Worm (Caenorhabditis elegans) whole organism, L1 larva: Measurements from ENCODE around the gene ilys-1.

Experiments
- ces-1 ChIP-seq: fragments of 150-350 bp; optimal IDR thresholded peaks from 2 replicates; lab custom pipeline; 2014; ENCODE audit warnings: missing biosample characterization, missing genetic modification reagents, missing genetic modification characterization
- elt-2 ChIP-seq: sonication (generic microtip); optimal IDR thresholded peaks from 2 replicates; lab custom pipeline; 2016; ENCODE audit warnings: missing genetic modification characterization, mild to moderate bottlenecking, inconsistent platforms, missing compliant biosample characterization, missing genetic modification reagents
- hlh-17 ChIP-seq: fragments of 200-800 bp; sonication (Bioruptor generic); optimal IDR thresholded peaks from 2 replicates; lab custom pipeline; 2018; ENCODE audit warnings: missing genetic modification characterization, mild to moderate bottlenecking, missing compliant biosample characterization, moderate library complexity, borderline replicate concordance
- lin-15B ChIP-seq: fragments of 150-350 bp; sonication (generic microtip); optimal IDR thresholded peaks from 3 replicates; lab custom pipeline; 2014; ENCODE audit warnings: missing biosample characterization, missing genetic modification characterization
- mdl-1 ChIP-seq, 2 experiments: fragments of 150-350 bp; optimal IDR thresholded peaks; 2 replicates each; lab custom pipeline; 2014 to 2017; ENCODE audit warnings: missing biosample characterization in 2 of 2, missing genetic modification characterization in 2 of 2, inconsistent platforms in 1 of 2
- nhr-12 ChIP-seq: sonication (generic microtip); optimal IDR thresholded peaks from 2 replicates; lab custom pipeline; 2017; ENCODE audit warnings: missing biosample characterization, missing genetic modification characterization
- snpc-4 ChIP-seq: fragments of 150-350 bp; optimal IDR thresholded peaks from 2 replicates; lab custom pipeline; 2014; ENCODE audit warnings: missing biosample characterization, missing genetic modification characterization
- tlp-1 ChIP-seq: fragments of 150-350 bp; optimal IDR thresholded peaks from 2 replicates; lab custom pipeline; 2014; ENCODE audit warnings: missing biosample characterization, missing genetic modification characterization

- TF ChIP-seq hlh-17 (no peak), snpc-4 (no peak), elt-2 (tag; lab: Kevin White, UChicago) (peak; percentile 36), tlp-1 (tag; lab: Kevin White, UChicago) (no peak), mdl-1 (tag; optimal IDR thresholded peaks at IDR 0.05; lab: Kevin White, UChicago) (no peak), lin-15B (tag; lab: Kevin White, UChicago) (no peak), nhr-12 (no peak), ces-1 (GFP tag; lab: Kevin White, UChicago) (no peak)
These were observed 4.0 kb upstream of the ilys-1 start for ce11 chrIV:2466249-2466648.
